Worm (Caenorhabditis elegans): ENCODE results near the gene wdr-46.
"Not testable (repeated sequence)": the region's sequence is repeated elsewhere in the genome, so short reads cannot be mapped to it uniquely, and the experiment has no call there.

wdr-46 gene

DNA sequence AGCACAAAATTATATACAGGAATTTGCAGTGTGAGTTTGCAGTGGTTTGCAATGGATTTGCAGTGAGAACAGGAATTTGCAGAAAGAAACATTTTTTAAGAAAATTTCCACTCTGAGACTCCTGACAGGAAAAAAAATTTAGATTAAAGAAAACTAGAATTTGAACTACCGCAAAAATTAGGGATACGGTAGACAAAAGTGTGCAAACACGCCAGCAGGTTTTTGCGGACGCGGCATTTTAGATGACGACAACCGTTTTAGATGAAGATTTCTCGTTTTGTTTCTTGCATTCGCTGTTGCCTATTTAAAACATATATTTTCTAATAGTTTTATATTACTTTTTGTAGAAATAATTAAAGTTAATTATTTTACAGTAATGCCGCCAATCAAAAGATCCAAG lies at the start of gene wdr-46:
TSS of gene wdr-46 (plus strand) at position 375 of the 400 bp plus-strand sequence.
- TF ChIP-seq unc-62 (GFP tag; optimal IDR thresholded peaks at IDR 0.05), result no peak

DNA sequence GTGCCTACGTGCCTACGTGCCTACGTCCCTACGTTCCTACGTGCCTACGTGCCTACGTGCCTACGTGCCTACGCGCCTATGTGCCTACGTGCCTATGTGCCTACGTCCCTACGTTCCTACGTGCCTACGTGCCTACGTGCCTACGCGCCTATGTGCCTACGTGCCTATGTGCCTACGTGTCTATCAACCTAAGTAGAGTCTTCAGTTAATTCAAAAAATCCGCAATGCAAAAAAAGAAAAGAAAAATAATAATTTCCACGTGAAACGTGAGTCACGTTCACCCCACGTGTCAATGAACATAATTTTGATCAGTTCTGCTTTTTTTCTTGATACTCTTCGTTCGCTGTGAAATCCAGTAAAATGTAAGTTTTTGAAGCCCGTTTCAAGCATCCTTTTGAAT lies 45.1 kb upstream of the wdr-46 start, which contains the start of gene F19B6.3:
TSS of gene F19B6.3 (plus strand) at position 301 of the 400 bp plus-strand sequence.
- TF ChIP-seq unc-62 (GFP tag; optimal IDR thresholded peaks at IDR 0.05), result not testable (repeated sequence)

DNA sequence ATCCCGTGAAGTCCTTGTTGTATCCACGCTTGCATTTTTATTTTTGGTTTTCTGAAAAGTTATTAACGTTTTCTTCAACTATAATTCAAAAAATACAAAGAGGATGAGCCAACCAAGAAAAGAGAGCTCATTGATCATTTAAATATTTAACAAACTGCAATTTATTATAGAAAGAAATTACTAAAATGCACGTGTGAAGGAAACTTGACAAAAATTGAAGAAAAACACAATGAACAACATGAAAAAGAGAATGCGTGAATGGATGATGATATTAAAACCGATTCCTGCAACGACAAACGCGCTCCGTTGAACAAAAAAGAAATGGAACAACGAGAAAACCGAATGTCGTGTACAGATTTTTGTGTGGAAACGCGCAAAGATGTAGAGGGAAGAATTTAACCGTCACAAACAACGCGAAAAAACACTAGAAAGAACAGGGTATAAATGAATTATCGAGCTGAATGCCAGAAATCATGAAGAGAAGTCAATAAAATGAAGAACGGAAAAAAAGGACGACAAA lies 41.2 kb upstream of the wdr-46 start, which contains the start of gene ufd-1:
TSS of gene ufd-1 (minus strand) at position 51 of the 520 bp plus-strand sequence.
- TF ChIP-seq unc-62 (GFP tag; optimal IDR thresholded peaks at IDR 0.05), result no peak

DNA sequence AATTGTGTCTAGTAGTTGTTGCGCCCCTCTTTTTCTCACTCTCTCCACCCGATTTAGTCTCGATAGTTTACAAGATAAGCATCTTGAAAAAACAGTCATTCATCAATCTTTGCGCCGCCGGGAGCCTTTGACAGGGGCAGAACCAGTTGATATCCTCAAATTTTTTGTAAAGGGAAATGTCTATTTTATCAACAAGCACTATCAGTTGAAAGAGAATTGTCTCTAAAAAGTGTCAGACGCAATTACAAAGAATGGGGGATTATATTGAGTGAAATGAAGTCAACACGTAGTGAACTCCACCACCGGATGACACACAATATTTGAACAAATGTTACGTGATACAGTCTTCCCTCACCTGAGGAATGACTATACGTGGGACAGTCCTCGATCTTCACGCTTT lies 37.9 kb upstream of the wdr-46 start:
- no peak for TF ChIP-seq unc-62 (GFP tag; optimal IDR thresholded peaks at IDR 0.05)

DNA sequence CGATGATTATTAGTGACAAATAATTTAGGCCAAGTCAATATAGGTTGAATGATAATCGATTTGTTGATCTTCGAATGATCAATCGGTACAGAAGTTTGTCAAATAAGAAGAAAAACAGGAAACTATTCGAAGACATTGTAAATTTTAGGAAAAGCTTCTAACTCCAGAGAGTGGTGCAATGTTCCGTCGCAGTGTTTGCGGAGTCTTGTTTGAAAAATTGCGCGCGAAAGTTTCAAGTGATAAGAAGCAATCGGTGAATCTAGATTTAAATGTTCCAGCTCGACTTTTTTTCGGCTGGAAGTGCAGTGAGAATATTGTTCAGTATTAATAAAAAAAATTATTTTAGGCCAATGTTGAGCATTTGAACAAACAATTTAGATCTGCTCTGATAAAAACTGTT lies 37.3 kb upstream of the wdr-46 start:
- TF ChIP-seq unc-62 (GFP tag; optimal IDR thresholded peaks at IDR 0.05), result no peak

DNA sequence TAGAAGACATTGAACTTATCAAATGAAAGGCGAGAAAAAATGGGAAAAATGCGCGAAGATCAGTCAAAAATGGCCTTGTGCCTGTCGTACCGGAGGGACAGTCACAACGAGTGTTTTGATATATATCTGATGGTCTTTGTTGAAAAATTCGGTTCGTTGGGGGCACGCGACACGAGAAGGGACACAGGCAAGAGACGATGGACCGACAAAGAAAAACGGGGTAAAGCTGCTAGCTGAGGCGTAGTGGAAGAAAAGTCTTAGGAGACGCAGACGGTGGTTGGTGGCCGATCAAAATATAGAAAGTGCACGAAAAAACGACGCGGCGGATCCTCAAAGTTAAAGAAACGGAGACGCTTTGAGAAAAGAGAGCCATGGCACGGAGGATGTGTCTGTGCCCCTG lies 36.8 kb upstream of the wdr-46 start:
- TF ChIP-seq unc-62 (GFP tag; optimal IDR thresholded peaks at IDR 0.05), result no peak

DNA sequence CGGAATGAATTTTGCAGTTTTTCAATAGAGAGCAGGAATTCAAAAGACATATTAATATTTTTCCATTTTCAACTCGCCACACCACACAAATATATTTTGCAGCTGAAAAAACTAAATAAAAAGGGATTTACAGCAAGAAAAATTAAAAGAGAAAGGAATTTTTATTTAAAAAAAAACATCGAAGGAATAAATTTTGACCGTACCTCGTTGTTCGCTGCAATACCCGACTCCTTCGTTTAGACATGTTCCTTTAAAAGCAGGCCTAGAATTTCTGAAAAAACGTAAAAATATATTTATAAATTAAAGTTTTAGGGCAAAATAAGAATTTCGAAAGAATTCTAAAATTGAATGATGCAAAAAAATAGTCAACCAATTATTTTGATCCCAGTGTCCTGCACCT lies 36.3 kb upstream of the wdr-46 start, which contains the start of gene F19B6.1:
TSS of gene F19B6.1 (minus strand) at position 278 of the 400 bp plus-strand sequence.
- no peak for TF ChIP-seq unc-62 (GFP tag; optimal IDR thresholded peaks at IDR 0.05)

DNA sequence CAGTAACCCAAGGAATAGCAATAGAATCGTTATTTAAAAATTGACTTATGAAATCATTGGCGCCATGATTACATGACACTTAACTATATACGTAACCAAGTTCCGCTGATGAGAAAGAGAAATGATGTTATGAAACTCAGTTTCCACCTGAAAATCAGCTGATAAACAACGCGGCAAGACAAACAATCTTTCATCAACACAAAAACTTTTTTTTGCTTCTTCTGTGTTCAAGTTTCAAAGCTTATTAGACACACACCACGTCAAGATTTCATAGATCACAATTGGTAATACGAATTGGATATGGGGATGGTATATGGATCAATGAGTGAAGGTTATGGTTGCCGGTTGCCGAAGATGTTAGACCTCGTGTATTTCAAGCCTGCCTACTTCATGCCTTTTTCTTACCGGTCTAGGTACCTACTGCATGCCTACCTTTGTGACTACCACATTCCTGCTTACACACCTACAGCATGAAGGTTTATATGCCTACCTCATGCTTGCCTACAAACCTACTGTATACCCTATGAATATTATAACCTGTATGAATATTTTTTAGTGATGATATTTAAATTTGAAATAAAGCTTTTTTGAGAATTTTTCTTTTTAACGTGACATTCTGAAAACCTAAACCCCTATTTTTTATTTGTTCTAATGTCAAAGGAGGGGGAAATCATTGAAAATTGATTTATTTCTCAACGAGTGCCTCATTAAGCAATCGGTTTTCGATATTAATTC lies 35.0 kb upstream of the wdr-46 start, which contains the start of the genes F19B6.10 and wht-5:
TSS of gene F19B6.10 (plus strand) at position 301 of the 735 bp plus-strand sequence.
TSS of gene wht-5 (plus strand) at position 685 of the 735 bp plus-strand sequence.
- no peak for TF ChIP-seq unc-62 (GFP tag; optimal IDR thresholded peaks at IDR 0.05)

DNA sequence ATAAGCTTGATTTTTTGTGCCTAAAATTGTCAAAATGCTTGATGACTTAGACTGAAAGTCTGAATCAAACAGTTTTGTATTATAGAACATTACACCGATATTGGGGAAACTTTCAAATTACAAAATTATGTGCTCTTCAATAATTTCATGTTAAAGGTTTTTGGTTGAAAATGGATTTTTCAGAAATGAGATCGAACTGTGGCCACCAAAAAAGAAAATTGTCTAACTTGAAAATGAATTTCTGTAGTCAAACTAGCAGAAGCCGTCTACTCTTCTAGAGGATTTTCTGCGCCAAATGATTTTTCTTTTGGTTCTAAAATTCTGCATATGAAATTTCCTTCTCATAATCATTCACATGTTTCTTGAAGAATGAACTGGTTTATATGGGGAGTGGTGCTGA lies 31.2 kb upstream of the wdr-46 start:
- no peak for TF ChIP-seq unc-62 (GFP tag; optimal IDR thresholded peaks at IDR 0.05)

DNA sequence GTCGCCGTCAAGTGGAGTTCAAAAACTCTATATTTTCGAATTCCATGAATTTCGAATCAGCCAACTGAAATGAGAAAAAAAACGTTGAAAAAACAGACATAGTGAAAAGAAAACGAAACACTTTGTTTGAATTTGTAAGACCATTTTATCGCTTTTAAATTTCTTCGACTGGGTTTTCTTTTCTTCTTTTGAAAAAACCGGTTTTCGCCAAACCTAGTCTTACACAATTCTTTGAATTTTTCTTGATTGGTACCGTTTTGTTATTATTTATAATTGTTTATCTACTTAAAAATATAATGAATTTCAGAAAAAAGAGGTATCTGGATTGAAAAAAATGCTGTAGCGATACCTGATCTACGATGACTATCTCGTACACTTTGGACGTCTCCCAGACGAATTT lies 22.4 kb upstream of the wdr-46 start, which contains the start of gene best-22:
TSS of gene best-22 (plus strand) at position 301 of the 400 bp plus-strand sequence.
- no peak for TF ChIP-seq unc-62 (GFP tag; optimal IDR thresholded peaks at IDR 0.05)

DNA sequence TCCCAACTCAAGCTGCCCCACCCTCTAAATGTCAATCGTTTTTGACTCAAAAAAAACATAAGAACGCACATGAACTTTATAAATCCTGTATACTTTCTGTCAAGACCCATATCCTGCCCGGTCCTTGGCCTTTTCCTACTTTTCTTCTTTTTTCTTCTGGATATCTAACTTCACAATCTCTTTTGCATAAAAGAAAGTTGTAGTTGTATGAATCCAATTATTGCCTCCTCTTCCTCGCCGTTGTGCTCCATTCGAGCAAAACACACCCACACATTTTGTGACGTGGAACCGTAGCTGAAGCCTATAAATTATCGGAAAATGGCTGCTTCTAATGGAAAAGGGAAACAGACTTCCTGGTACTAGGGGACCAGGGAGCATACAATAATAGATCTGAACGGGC lies 21.8 kb upstream of the wdr-46 start:
- no peak for TF ChIP-seq unc-62 (GFP tag; optimal IDR thresholded peaks at IDR 0.05)

DNA sequence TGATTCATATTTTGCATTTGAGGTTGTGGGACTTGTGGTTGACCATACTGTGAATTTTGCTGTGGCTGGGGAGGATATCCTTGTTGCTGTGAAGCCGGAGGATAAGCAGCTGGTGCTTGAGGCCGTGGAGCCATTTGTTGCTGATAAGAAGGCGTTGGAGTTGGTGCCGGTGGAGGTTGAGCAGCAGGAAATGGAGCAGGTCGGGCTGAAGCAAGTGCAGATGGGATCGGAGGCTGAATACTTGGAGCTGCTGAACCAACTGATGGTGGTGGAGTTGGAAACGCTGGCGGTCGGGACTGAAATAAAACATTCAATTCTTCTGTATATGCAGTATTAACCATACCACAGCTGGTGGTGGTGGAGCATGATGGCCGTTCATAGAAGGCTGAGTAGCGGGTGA lies 12.1 kb upstream of the wdr-46 start:
- TF ChIP-seq unc-62 (GFP tag; optimal IDR thresholded peaks at IDR 0.05), result no peak

DNA sequence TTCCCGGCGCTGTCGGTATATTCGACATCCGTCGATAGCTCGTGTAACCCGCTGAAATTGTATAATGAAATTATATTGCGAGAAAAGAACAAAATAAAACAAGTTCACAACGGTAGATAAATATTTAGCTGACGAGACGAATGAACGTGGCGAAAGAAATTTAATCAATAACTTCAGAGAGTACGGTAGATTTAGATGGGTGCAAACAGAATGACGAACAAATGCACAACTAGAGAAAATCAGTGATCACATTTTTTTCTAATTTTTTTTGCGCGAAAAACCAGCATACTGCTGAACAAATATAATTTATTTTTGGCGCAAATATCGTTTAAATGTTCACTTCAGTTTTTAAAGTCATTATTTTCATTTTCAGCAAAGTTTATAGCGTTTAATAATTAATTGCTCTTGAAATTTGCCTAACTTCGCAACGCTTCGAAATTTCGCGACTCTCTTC lies 11.3 kb upstream of the wdr-46 start, which contains the start of gene sec-24.2:
TSS of gene sec-24.2 (minus strand) at position 51 of the 454 bp plus-strand sequence.
- TF ChIP-seq unc-62 (GFP tag; optimal IDR thresholded peaks at IDR 0.05), result no peak

DNA sequence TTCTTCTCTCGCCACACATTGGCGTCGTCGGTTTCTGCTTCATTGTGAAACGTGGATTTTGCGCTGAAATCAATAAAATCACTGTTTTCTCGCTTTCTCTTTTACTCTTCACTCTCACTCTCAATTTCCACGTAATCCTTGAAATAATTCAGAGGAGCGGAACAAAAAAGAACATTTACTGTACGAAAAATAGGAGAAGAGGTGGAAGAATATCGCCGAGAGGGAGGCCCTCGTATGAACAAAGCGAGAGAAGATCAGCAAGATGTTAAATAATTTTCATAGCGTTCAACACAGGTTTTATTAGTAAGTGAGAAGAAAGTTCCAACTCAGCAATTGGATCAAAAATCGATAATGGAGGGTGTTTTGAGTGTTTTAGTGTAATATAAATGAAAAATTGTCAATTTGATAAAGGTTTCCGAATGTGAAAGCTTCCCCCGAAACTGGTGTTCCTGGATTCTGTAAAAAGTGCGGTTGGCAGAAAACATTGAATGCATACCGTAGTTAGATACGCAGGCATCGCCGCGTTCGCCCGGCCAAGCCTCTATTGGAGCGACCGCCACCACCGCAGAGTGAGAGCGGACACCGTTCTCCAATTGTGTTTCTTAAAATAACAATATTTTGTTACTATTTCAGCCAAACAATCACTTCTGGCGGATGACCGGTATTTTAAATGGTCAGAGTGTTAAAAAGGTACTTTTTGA lies 10.5 kb upstream of the wdr-46 start, which contains the start of the genes ccr-4 and ZC518.8:
TSS of gene ccr-4 (plus strand) at position 151 of the 701 bp plus-strand sequence.
TSS of gene ZC518.8 (minus strand) at position 517 of the 701 bp plus-strand sequence.
- no peak for TF ChIP-seq unc-62 (GFP tag; optimal IDR thresholded peaks at IDR 0.05)

DNA sequence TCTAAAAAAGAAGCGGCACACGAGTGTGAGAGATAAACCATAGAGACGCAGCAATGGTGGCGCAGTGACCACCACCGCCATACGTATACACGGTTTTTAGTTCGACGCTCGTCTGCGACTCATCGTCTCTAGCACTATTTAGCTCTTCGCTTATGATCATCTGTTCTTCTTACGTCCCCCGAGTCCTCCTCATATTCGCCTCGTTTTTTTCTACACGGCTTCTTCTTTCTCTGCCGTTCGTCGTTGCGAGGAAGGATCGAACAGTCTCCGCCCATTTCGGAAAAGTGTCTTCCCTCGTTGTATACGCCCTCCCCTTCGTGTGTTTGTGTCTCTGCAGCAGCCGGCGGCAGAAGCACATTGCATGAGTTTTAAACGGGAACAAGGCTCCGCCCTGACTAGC lies 7.1 kb upstream of the wdr-46 start:
- no peak for TF ChIP-seq unc-62 (GFP tag; optimal IDR thresholded peaks at IDR 0.05)

DNA sequence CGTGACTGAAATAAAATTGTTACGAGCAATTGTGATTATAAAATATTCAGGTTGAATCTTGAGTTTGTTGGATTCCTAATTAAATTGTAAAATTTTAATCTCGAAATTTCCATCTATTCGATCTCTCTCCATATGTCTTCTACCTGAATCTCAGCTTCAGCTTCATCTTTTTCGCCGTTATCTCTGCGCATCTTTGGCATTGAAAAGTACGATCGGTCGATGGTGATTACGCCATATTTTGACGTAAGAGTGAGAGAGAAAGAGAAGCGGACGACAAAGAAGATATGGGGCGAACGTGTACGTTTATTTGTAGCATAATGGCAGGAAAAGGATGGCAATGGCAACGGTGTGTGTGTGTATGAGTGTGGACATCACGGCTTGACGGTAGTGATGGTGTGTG lies 5.5 kb upstream of the wdr-46 start:
- no peak for TF ChIP-seq unc-62 (GFP tag; optimal IDR thresholded peaks at IDR 0.05)

Data from whole organism, dauer.